Worm (Caenorhabditis elegans) whole organism, L4/young adult: ENCODE results near the gene fbxb-17.
"Not testable (repeated sequence)": the region's sequence is repeated elsewhere in the genome, so short reads cannot be mapped to it uniquely, and the experiment has no call there.

Experiments
- W03F9.2 ChIP-seq: fragments of 150-350 bp; optimal IDR thresholded peaks from 2 replicates; lab custom pipeline; 2014; ENCODE audit warnings: missing biosample characterization, missing genetic modification characterization
- dao-5 ChIP-seq: sonication (generic microtip); optimal IDR thresholded peaks from 2 replicates; lab custom pipeline; 2016; ENCODE audit warnings: missing genotype, missing genetic modification characterization, moderate library complexity, missing compliant biosample characterization
- him-1 ChIP-seq: sonication (generic microtip); optimal IDR thresholded peaks from 2 replicates; lab custom pipeline; 2016; ENCODE audit warnings: missing genotype, missing genetic modification reagents, missing genetic modification characterization, missing compliant biosample characterization

The fbxb-17 gene

DNA sequence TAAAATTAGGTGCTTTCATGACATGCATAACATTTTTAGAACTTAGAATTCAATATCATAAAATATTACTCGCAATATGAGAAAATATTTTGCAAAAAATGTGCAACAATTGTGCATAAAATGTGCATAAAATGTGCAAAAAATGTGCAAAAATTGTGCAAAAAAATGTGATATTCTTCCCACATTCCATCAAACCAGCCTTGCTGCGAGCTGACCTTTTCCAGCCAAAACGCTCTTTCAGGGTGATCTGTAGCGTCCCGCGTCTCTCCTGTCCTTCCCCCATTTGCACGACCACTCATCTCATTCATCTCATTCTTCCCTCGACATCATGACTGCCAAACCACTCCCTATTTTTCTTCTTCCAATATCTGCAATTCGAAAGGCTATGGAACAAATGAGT is at the start of gene fbxb-17:
TSS of gene fbxb-17 (plus strand) at position 301 of the 400 bp plus-strand sequence.
- no peak for TF ChIP-seq him-1 (tag; lab: Kevin White, UChicago)
- no peak for TF ChIP-seq dao-5 (tag; lab: Kevin White, UChicago)
- TF ChIP-seq W03F9.2 (tag; lab: Kevin White, UChicago) = no peak

- TF ChIP-seq him-1, dao-5, W03F9.2 (tag; lab: Kevin White, UChicago): not testable (repeated sequence)
Measured at ce11 chrII:1627783-1628182, 48.4 kb upstream of the fbxb-17 start, which contains the start of gene C08E3.15. C08E3.15 (minus strand) TSS chrII:1627883.

DNA sequence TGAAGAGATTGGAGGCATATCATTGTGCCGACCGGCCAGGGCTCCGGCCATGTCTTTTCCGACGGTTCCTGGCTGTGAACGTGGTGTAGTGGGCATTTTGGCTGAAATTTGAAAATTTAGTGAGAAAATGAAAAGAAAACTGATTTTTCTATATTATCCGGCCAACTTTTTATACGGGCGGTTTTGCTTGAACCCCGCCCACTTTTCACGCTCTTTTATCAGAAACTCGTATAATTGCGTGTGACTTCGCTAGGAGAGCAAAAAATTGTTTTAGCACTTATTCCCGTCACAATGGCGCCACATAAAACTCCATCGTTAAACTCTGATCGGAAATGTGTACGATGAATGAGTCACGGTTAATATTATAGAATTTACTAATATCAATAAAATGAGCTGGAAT is 44.0 kb upstream of the fbxb-17 start, which contains the start of gene C08E3.13:
TSS of gene C08E3.13 (minus strand) at position 101 of the 400 bp plus-strand sequence.
- not testable (repeated sequence) for TF ChIP-seq dao-5, W03F9.2, him-1 (tag; lab: Kevin White, UChicago)

- not testable (repeated sequence) for TF ChIP-seq dao-5, W03F9.2, him-1 (tag; lab: Kevin White, UChicago)
Measured at ce11 chrII:1633490-1633889, 42.7 kb upstream of the fbxb-17 start, which contains the start of gene C08E3.1. C08E3.1 (plus strand) TSS chrII:1633790.

ce11 chrII:1635969-1636368 is 40.2 kb upstream of the fbxb-17 start:
- no peak for TF ChIP-seq him-1 (tag; lab: Kevin White, UChicago)
- no peak for TF ChIP-seq W03F9.2 (tag; lab: Kevin White, UChicago)
- no peak for TF ChIP-seq dao-5 (tag; lab: Kevin White, UChicago)

- TF ChIP-seq W03F9.2, dao-5, him-1 (tag; lab: Kevin White, UChicago): not testable (repeated sequence)
Measured at ce11 chrII:1636392-1636791, 39.8 kb upstream of the fbxb-17 start, which contains the start of gene srg-20. srg-20 (plus strand) TSS chrII:1636692.

DNA sequence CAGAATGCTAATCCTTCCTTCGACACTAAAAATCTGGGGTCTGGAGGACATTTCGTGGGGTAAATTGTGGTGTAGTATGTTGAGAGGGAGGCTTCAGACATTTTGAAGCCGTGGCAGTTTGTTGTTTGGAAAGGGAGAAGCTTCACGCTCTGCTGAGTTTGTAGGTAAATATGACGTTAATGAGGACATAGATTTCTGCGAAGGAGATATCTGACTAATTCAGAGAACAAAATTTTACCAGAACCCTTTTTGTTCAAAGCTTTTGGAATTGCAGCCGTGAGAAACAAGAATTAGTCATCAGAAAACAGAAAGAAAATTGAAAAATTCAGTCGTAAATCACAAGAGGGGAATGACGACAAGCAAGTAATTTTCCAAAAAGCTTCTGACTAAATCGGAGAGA is 35.7 kb upstream of the fbxb-17 start, which contains the start of gene srh-72:
TSS of gene srh-72 (minus strand) at position 101 of the 400 bp plus-strand sequence.
- no peak for TF ChIP-seq him-1 (tag; lab: Kevin White, UChicago)
- no peak for TF ChIP-seq W03F9.2 (tag; lab: Kevin White, UChicago)
- no peak for TF ChIP-seq dao-5 (tag; lab: Kevin White, UChicago)

- TF ChIP-seq W03F9.2 (tag; lab: Kevin White, UChicago) (no peak), dao-5 (tag; lab: Kevin White, UChicago) (no peak), him-1 (tag; lab: Kevin White, UChicago) (no peak)
Measured at ce11 chrII:1644777-1645348, 31.3 kb upstream of the fbxb-17 start, which contains the start of gene ZC204.6. ZC204.6 (minus strand) TSS chrII:1644827.

DNA sequence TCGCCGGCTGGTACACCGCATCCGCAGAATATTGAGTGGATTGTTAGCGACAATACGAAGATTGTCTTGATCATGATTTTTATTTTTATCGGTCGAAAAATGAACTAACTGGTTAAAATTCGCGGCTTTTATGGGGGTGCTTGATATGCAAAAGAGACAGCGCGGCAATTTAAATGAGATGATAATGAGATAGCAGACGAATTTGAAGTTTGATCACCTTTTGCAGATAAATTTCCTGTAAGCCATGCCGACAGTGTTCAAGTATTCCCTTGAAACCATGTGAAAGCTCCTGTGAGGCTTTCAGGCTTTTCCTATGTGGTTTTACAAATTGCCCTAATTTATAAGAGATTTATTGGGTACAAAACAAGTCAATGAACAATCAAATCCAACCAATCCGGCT is 30.0 kb upstream of the fbxb-17 start, which contains the start of gene ZC204.17:
TSS of gene ZC204.17 (minus strand) at position 101 of the 400 bp plus-strand sequence.
- no peak for TF ChIP-seq W03F9.2 (tag; lab: Kevin White, UChicago)
- no peak for TF ChIP-seq dao-5 (tag; lab: Kevin White, UChicago)
- no peak for TF ChIP-seq him-1 (tag; lab: Kevin White, UChicago)

ce11 chrII:1648768-1649167 is 27.4 kb upstream of the fbxb-17 start, which contains the start of gene fbxb-21:
fbxb-21 (minus strand) TSS chrII:1648868.
- TF ChIP-seq W03F9.2 (tag; lab: Kevin White, UChicago) (no peak), him-1 (tag; lab: Kevin White, UChicago) (no peak)

ce11 chrII:1650502-1650901 is 25.7 kb upstream of the fbxb-17 start, which contains the start of gene fbxb-20:
fbxb-20 (minus strand) TSS chrII:1650602.
- TF ChIP-seq W03F9.2 (tag; lab: Kevin White, UChicago) (no peak), dao-5 (tag; lab: Kevin White, UChicago) (no peak), him-1 (tag; lab: Kevin White, UChicago) (no peak)

- no peak for TF ChIP-seq W03F9.2 (tag; lab: Kevin White, UChicago)
- TF ChIP-seq him-1 (tag; lab: Kevin White, UChicago) = no peak
- no peak for TF ChIP-seq dao-5 (tag; lab: Kevin White, UChicago)
Measured at ce11 chrII:1651804-1652203, 24.4 kb upstream of the fbxb-17 start, which contains the start of gene fbxb-16. fbxb-16 (minus strand) TSS chrII:1651904.

ce11 chrII:1653397-1653796 is 22.8 kb upstream of the fbxb-17 start, which contains the start of gene fbxb-15:
fbxb-15 (minus strand) TSS chrII:1653497.
- TF ChIP-seq him-1 (tag; lab: Kevin White, UChicago) (no peak), dao-5 (tag; lab: Kevin White, UChicago) (no peak), W03F9.2 (tag; lab: Kevin White, UChicago) (no peak)
